Fruit fly (Drosophila melanogaster) whole organism, wandering third instar larva: ENCODE results near the gene mio.

Source experiments
- Rel ChIP-seq, 2 experiments: fragments of 200-800 bp; sonication (Bioruptor generic) in 1 of 2; optimal IDR thresholded peaks; 2 replicates in 1 of 2; 3 replicates in 1 of 2; lab custom pipeline; 2016 to 2019; ENCODE audit warnings: mild to moderate bottlenecking in 2 of 2, missing biosample characterization in 2 of 2, missing genetic modification characterization in 2 of 2, moderate library complexity in 1 of 2
- rgr ChIP-seq: fragments of 200-800 bp; sonication (Bioruptor generic); optimal IDR thresholded peaks from 3 replicates; lab custom pipeline; 2016; ENCODE audit warnings: missing biosample characterization, mild to moderate bottlenecking, missing genetic modification characterization
- sv ChIP-seq: fragments of 200-800 bp; sonication (Bioruptor generic); optimal IDR thresholded peaks from 3 replicates; lab custom pipeline; 2016; ENCODE audit warnings: missing biosample characterization, missing genetic modification characterization

dm6 chr2L:2185373-2185772, 31.7 kb upstream of the mio start:
- TF ChIP-seq rgr (no peak), sv (no peak), Rel (GFP tag; optimal IDR thresholded peaks at IDR 0.05; lab: Kevin White, UChicago) (no peak), Rel (tag; optimal IDR thresholded peaks at IDR 0.05; lab: Kevin White, UChicago) (no peak)
